Worm (Caenorhabditis elegans) whole organism, mixed stage, embryonic: ENCODE results near the gene ceh-53.

Experiments
- M03D4.4 ChIP-seq: sonication (generic microtip); optimal IDR thresholded peaks from 2 replicates; lab custom pipeline; 2017; ENCODE audit warnings: mild to moderate bottlenecking, missing genetic modification characterization, missing compliant biosample characterization
- bed-3 ChIP-seq: fragments of 200-800 bp; sonication (Bioruptor generic); optimal IDR thresholded peaks from 3 replicates; lab custom pipeline; 2018; ENCODE audit warnings: mild to moderate bottlenecking, missing genetic modification characterization, moderate library complexity, missing compliant biosample characterization
- blmp-1 ChIP-seq: fragments of 150-350 bp; optimal IDR thresholded peaks from 2 replicates; lab custom pipeline; 2014; ENCODE audit warnings: missing biosample characterization, missing genetic modification characterization
- ceh-39 ChIP-seq: fragments of 150-350 bp; optimal IDR thresholded peaks from 2 replicates; lab custom pipeline; 2014; ENCODE audit warnings: missing biosample characterization, missing genetic modification characterization
- ceh-43 ChIP-seq: fragments of 200-800 bp; sonication (Bioruptor generic); optimal IDR thresholded peaks from 2 replicates; lab custom pipeline; 2018; ENCODE audit warnings: mild to moderate bottlenecking, missing genetic modification characterization, moderate library complexity, missing compliant biosample characterization
- ceh-83 ChIP-seq: fragments of 200-800 bp; sonication (Bioruptor generic); optimal IDR thresholded peaks from 2 replicates; lab custom pipeline; 2018; ENCODE audit warnings: mild to moderate bottlenecking, missing genetic modification characterization, missing compliant biosample characterization
- ces-1 ChIP-seq: fragments of 150-350 bp; optimal IDR thresholded peaks from 2 replicates; lab custom pipeline; 2014; ENCODE audit warnings: missing biosample characterization, missing genetic modification reagents, missing genetic modification characterization
- cnd-1 ChIP-seq: fragments of 200-800 bp; sonication (Bioruptor generic); optimal IDR thresholded peaks from 2 replicates; lab custom pipeline; 2018; ENCODE audit warnings: mild to moderate bottlenecking, missing genetic modification characterization, missing compliant biosample characterization
- elt-1 ChIP-seq: sonication (generic microtip); optimal IDR thresholded peaks from 2 replicates; lab custom pipeline; 2017; ENCODE audit warnings: missing genetic modification characterization, mild to moderate bottlenecking, missing compliant biosample characterization, antibody characterized with exemption, moderate library complexity, borderline replicate concordance; ENCODE audit not compliant: insufficient read depth
- elt-3 ChIP-seq: fragments of 150-350 bp; optimal IDR thresholded peaks from 2 replicates; lab custom pipeline; 2014; ENCODE audit warnings: missing biosample characterization, missing genetic modification characterization
- flh-1 ChIP-seq: fragments of 200-800 bp; sonication (Bioruptor generic); optimal IDR thresholded peaks from 2 replicates; lab custom pipeline; 2018; ENCODE audit warnings: mild to moderate bottlenecking, missing genetic modification characterization, moderate library complexity, missing compliant biosample characterization
- ham-2 ChIP-seq: fragments of 200-800 bp; sonication (Bioruptor generic); optimal IDR thresholded peaks from 2 replicates; lab custom pipeline; 2018; ENCODE audit warnings: mild to moderate bottlenecking, missing genetic modification characterization, missing compliant biosample characterization
- lin-13 ChIP-seq: fragments of 150-350 bp; optimal IDR thresholded peaks from 2 replicates; lab custom pipeline; 2014; ENCODE audit warnings: missing biosample characterization, missing genetic modification characterization
- lin-32 ChIP-seq: fragments of 200-800 bp; sonication (Bioruptor generic); optimal IDR thresholded peaks from 2 replicates; lab custom pipeline; 2018; ENCODE audit warnings: mild to moderate bottlenecking, missing genetic modification characterization, missing compliant biosample characterization
- lsy-2 ChIP-seq: fragments of 150-350 bp; optimal IDR thresholded peaks from 2 replicates; lab custom pipeline; 2014; ENCODE audit warnings: missing biosample characterization, missing genetic modification characterization
- mab-5 ChIP-seq: fragments of 150-350 bp; optimal IDR thresholded peaks from 2 replicates; lab custom pipeline; 2014; ENCODE audit warnings: missing biosample characterization, missing genetic modification characterization
- nhr-12 ChIP-seq: fragments of 150-350 bp; optimal IDR thresholded peaks from 2 replicates; lab custom pipeline; 2014; ENCODE audit warnings: missing biosample characterization, missing genetic modification characterization
- nhr-28 ChIP-seq: fragments of 150-350 bp; optimal IDR thresholded peaks from 2 replicates; lab custom pipeline; 2014; ENCODE audit warnings: missing biosample characterization, missing genetic modification characterization
- nhr-76 ChIP-seq: sonication (generic microtip); optimal IDR thresholded peaks from 2 replicates; lab custom pipeline; 2017; ENCODE audit warnings: missing biosample characterization, missing genetic modification characterization
- sem-2 ChIP-seq: fragments of 200-800 bp; sonication (Bioruptor generic); optimal IDR thresholded peaks from 2 replicates; lab custom pipeline; 2018; ENCODE audit warnings: mild to moderate bottlenecking, missing genetic modification characterization, missing compliant biosample characterization
- snpc-4 ChIP-seq: fragments of 150-350 bp; optimal IDR thresholded peaks from 2 replicates; lab custom pipeline; 2014; ENCODE audit warnings: missing biosample characterization, missing genetic modification characterization
- unc-120 ChIP-seq: sonication (generic microtip); optimal IDR thresholded peaks from 2 replicates; lab custom pipeline; 2017; ENCODE audit warnings: missing genetic modification characterization, missing compliant biosample characterization; ENCODE audit not compliant: poor library complexity, severe bottlenecking
- unc-39 ChIP-seq: fragments of 150-350 bp; optimal IDR thresholded peaks from 2 replicates; lab custom pipeline; 2014; ENCODE audit warnings: missing biosample characterization, missing genetic modification characterization
- unc-62 ChIP-seq: fragments of 150-350 bp; optimal IDR thresholded peaks from 2 replicates; lab custom pipeline; 2014; ENCODE audit warnings: missing biosample characterization, missing genetic modification reagents, missing genetic modification characterization
- zip-8 ChIP-seq: fragments of 150-350 bp; optimal IDR thresholded peaks from 2 replicates; lab custom pipeline; 2014; ENCODE audit warnings: missing biosample characterization, missing genetic modification characterization

Gene ceh-53

DNA sequence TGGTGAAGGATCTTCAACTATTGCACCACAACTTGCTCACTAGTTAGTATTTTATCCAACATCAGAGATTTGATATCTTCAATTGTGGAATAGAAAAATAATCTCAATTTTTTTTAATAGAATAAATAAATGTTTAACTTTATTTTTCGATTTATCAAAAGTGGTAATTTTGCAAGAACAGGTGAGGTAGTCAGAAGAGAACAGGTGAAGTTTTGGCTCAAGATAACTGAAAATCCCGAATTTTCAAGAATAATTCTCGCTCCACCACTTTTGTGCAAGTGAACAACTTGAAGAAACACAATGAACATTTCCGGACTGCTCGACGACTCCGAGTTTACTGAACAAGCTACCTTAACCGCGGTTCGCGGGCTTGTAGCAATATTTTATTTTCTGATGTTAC, 6.5 kb upstream of the ceh-53 start, which contains the start of gene srz-78:
srz-78 (plus strand) TSS at position 301 of the 400 bp plus-strand sequence.
- no peak for TF ChIP-seq lin-13 (tag; lab: Kevin White, UChicago)
- no peak for TF ChIP-seq unc-62 (GFP tag; lab: Kevin White, UChicago)
- no peak for TF ChIP-seq lsy-2 (tag; lab: Kevin White, UChicago)
- TF ChIP-seq elt-1 (tag; lab: Kevin White, UChicago) = no peak
- TF ChIP-seq ceh-43 (GFP tag; lab: Kevin White, UChicago) = no peak
- no peak for TF ChIP-seq blmp-1 (tag; lab: Kevin White, UChicago)
- TF ChIP-seq snpc-4 (tag; lab: Kevin White, UChicago) = no peak
- no peak for TF ChIP-seq ces-1 (GFP tag; lab: Kevin White, UChicago)
- TF ChIP-seq, all 35 proteins: peak for 0

ce11 chrIV:3493310-3493709, 4.7 kb upstream of the ceh-53 start, which contains the start of gene srz-79:
srz-79 (plus strand) TSS chrIV:3493610.
- TF ChIP-seq lin-32 (no peak), nhr-12 (tag; lab: Kevin White, UChicago) (no peak), flh-1 (no peak), elt-3 (no peak), ham-2 (GFP tag; lab: Kevin White, UChicago) (no peak), cnd-1 (tag; lab: Kevin White, UChicago) (no peak), nhr-28 (tag; lab: Kevin White, UChicago) (no peak), zip-8 (tag; lab: Kevin White, UChicago) (no peak), ces-1 (GFP tag; lab: Kevin White, UChicago) (no peak), unc-39 (no peak), lin-13 (tag; lab: Kevin White, UChicago) (no peak)

DNA sequence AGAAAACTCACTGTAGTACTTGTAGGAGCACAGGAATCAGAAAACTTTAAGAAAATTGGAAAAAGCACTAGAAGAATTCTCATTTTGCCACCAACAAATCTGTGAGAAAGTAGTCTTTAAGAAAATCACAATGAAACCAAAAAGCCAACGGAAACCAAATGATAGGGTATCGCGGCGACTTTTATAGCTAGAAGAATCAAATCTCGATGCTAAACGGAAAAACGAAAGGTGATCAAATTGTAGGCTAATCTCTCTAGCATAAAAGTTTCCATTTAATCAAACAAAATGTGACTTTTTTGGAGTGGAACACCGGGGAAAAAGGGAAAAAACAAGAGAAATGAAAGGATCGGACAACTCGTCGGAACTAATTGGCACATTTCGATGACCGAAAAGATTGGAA, 1.7 kb upstream of the ceh-53 start, which contains the start of gene C09G12.17:
C09G12.17 (minus strand) TSS at position 101 of the 400 bp plus-strand sequence.
- TF ChIP-seq flh-1 (no peak), cnd-1 (tag; lab: Kevin White, UChicago) (no peak), unc-62 (GFP tag; lab: Kevin White, UChicago) (no peak), elt-3 (no peak), elt-1 (tag; lab: Kevin White, UChicago) (no peak), snpc-4 (tag; lab: Kevin White, UChicago) (no peak), nhr-76 (tag; lab: Kevin White, UChicago) (no peak), unc-39 (no peak), ceh-83 (no peak), unc-120 (tag; lab: Kevin White, UChicago) (no peak), ceh-39 (tag; lab: Kevin White, UChicago) (no peak)

DNA sequence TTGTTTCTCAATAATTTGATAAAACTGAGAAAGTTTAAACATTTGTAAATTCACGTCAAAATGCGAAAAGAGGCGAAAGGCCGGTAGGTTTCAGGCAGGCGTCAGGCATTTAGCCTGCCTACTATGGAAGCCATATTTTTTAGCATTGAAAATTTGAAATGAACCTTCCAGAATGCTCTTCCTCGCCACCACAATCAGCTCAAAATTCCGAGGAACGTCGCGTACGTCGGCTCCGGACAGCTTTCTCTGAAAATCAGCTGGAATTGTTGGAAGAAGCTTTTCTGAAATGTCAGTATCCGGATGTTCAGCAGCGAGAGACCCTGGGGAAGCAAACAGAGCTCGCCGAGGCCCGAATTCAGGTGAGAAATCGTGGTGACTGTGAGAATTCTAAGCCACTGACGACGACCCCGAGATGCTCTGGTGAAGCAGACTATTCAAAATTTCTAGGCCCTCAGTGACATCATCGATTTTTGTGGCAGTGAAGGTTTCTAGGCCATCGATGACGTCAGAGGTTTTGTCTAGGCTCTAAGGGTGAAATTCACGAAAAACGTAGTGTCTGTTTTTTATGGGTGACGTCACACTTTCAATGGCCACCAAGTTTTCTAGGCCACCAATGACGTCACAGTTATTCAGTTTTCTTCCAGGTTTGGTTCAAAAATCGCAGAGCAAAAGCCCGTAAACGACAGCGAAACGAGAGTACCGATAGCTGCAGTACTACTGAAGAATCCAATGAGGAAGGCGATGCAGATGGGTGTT, 4.2 kb downstream of the ceh-53 start:
- TF ChIP-seq zip-8 (tag; lab: Kevin White, UChicago) = peak; percentile 98
- no peak for TF ChIP-seq sem-2

DNA sequence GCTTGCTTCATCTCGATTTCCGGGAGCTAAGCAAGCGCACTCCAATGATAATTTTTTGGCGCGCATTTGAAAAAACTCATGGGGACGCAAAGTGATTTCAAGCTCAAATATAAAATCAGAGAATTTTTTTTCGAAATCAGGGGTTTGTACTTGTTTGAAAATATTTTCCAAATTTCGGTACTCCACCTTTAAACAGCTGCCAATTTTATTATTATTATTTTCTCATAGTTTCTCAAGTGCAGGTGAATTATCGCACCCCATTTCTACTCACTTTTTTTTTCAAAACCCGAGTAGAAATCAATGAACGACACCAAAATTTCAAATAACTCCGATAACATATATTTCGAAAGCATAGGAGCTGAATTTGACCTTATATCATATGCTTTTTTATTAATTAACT, 6.1 kb downstream of the ceh-53 start, which contains the start of gene srz-83:
srz-83 (plus strand) TSS at position 301 of the 400 bp plus-strand sequence.
- TF ChIP-seq cnd-1 (tag; lab: Kevin White, UChicago) = no peak
- TF ChIP-seq lin-13 (tag; lab: Kevin White, UChicago) = no peak
- TF ChIP-seq M03D4.4 (tag; lab: Kevin White, UChicago) = no peak
- no peak for TF ChIP-seq ceh-39 (tag; lab: Kevin White, UChicago)
- TF ChIP-seq bed-3 (GFP tag; lab: Kevin White, UChicago) = no peak
- no peak for TF ChIP-seq zip-8 (tag; lab: Kevin White, UChicago)

DNA sequence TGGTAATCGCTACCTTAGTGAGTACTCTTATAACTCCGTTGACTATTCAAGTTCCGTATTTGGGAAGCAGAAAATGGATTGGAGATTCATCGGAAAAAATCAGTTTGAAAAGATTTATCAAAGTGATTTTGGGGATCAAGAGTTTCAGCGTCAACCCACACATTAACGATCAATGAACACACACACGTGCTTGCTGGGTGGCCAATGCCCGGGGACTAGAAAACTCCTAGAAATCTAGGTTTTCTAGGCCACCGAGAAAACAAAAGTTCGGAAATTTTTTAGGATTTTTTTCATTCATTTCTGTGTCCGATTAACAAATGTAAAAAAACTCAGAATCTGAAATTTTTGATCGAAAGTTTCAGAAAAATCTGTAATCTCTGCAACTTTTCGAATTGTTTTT, 7.9 kb downstream of the ceh-53 start:
- no peak for TF ChIP-seq zip-8 (tag; lab: Kevin White, UChicago)
- no peak for TF ChIP-seq mab-5 (tag; lab: Kevin White, UChicago)
